Worm (Caenorhabditis elegans) whole organism, L1 larva: ENCODE data around the gene srx-5.

ENCODE experiments used
- aha-1 ChIP-seq: fragments of 150-350 bp; optimal IDR thresholded peaks from 2 replicates; lab custom pipeline; 2014; ENCODE audit warnings: missing biosample characterization, missing genetic modification characterization
- ama-1 ChIP-seq: fragments of 150-350 bp; optimal IDR thresholded peaks from 2 replicates; lab custom pipeline; 2014
- ceh-82 ChIP-seq, 3 experiments: fragments of 150-350 bp in 1 of 3; sonication (generic microtip) in 2 of 3; optimal IDR thresholded peaks; 2 replicates each; lab custom pipeline; 2014 to 2017; ENCODE audit warnings: missing biosample characterization in 3 of 3, missing genetic modification characterization in 3 of 3
- jun-1 ChIP-seq: fragments of 150-350 bp; optimal IDR thresholded peaks from 2 replicates; lab custom pipeline; 2014; ENCODE audit warnings: missing biosample characterization, missing genetic modification reagents, missing genetic modification characterization
- lin-13 ChIP-seq: fragments of 150-350 bp; optimal IDR thresholded peaks from 2 replicates; lab custom pipeline; 2014; ENCODE audit warnings: missing biosample characterization, missing genetic modification reagents, missing genetic modification characterization
- mdl-1 ChIP-seq, 2 experiments: fragments of 150-350 bp; optimal IDR thresholded peaks; 2 replicates each; lab custom pipeline; 2014 to 2017; ENCODE audit warnings: missing biosample characterization in 2 of 2, missing genetic modification characterization in 2 of 2, inconsistent platforms in 1 of 2
- nhr-11 ChIP-seq: fragments of 150-350 bp; optimal IDR thresholded peaks from 2 replicates; lab custom pipeline; 2014; ENCODE audit warnings: missing biosample characterization, missing genetic modification characterization
- nhr-77 ChIP-seq: fragments of 150-350 bp; optimal IDR thresholded peaks from 2 replicates; lab custom pipeline; 2014; ENCODE audit warnings: missing biosample characterization, missing genetic modification characterization
- unc-130 ChIP-seq: fragments of 150-350 bp; optimal IDR thresholded peaks from 2 replicates; lab custom pipeline; 2017; ENCODE audit warnings: missing biosample characterization, missing genetic modification characterization, inconsistent platforms
- unc-30 ChIP-seq: sonication (generic microtip); optimal IDR thresholded peaks from 2 replicates; lab custom pipeline; 2017; ENCODE audit warnings: missing biosample characterization, missing genetic modification characterization

DNA sequence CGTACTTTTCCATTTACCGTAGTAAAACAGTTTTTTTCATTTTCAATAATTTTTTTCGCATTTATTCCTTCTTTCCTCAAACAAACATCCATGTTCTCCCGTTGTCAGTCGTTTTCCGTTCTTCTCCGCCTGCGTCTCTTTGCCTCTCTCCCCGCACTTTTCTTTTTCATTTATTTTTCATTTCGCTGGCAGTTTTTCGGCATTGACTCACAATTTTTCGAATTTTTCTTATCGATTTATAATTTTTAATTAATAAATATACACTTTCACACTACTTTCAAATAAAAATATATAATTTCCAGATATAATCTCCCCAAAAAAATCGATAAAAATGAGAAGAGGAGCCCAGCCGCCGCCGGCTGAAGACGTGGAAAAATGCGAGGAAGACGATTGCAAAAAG is 12.5 kb upstream of the srx-5 start, which contains the start of gene H25P19.1:
- TF ChIP-seq unc-130 (no peak), nhr-11 (tag; lab: Kevin White, UChicago) (no peak), lin-13 (no peak), unc-30 (tag; lab: Kevin White, UChicago) (no peak), aha-1 (tag; lab: Kevin White, UChicago) (no peak), nhr-77 (no peak), ceh-82 (tag; optimal IDR thresholded peaks at IDR 0.05; lab: Kevin White, UChicago) (no peak), jun-1 (no peak), ama-1 (lab: Kevin White, UChicago) (no peak), mdl-1 (tag; optimal IDR thresholded peaks at IDR 0.05; lab: Kevin White, UChicago) (no peak)
